Worm (Caenorhabditis elegans) whole organism, late embryonic: ENCODE measurements around the gene F18A11.5.
A peak's percentile ranks its signal among the peaks of the same experiment; 100 is the strongest.

Source experiments
- C38D4.7 ChIP-seq: fragments of 200-800 bp; sonication (Bioruptor generic); optimal IDR thresholded peaks from 2 replicates; lab custom pipeline; 2018; ENCODE audit warnings: mild to moderate bottlenecking, missing genetic modification characterization, moderate library complexity, missing compliant biosample characterization
- F13H6.1 ChIP-seq: sonication (generic microtip); optimal IDR thresholded peaks from 2 replicates; lab custom pipeline; 2016; ENCODE audit warnings: missing genetic modification characterization, missing compliant biosample characterization
- T23F11.4 ChIP-seq: fragments of 200-800 bp; sonication (Bioruptor generic); optimal IDR thresholded peaks from 2 replicates; lab custom pipeline; 2018; ENCODE audit warnings: mild to moderate bottlenecking, missing genetic modification characterization, missing compliant biosample characterization
- Y22D7AL.16 ChIP-seq: sonication (generic microtip); optimal IDR thresholded peaks from 2 replicates; lab custom pipeline; 2016; ENCODE audit warnings: missing genetic modification characterization, missing compliant biosample characterization
- ceh-18 ChIP-seq: sonication (generic microtip); optimal IDR thresholded peaks from 2 replicates; lab custom pipeline; 2016; ENCODE audit warnings: missing genetic modification characterization, missing compliant biosample characterization
- ceh-19 ChIP-seq: fragments of 200-800 bp; sonication (Bioruptor generic); optimal IDR thresholded peaks from 2 replicates; lab custom pipeline; 2018; ENCODE audit warnings: mild to moderate bottlenecking, missing genetic modification characterization, missing compliant biosample characterization
- ceh-22 ChIP-seq: sonication (generic microtip); optimal IDR thresholded peaks from 2 replicates; lab custom pipeline; 2017; ENCODE audit warnings: missing biosample characterization, missing genetic modification characterization
- ceh-24 ChIP-seq: sonication (generic microtip); optimal IDR thresholded peaks from 2 replicates; lab custom pipeline; 2016; ENCODE audit warnings: mild to moderate bottlenecking, missing genetic modification characterization, missing compliant biosample characterization
- ceh-31 ChIP-seq: sonication (generic microtip); optimal IDR thresholded peaks from 2 replicates; lab custom pipeline; 2016; ENCODE audit warnings: missing genetic modification characterization, missing compliant biosample characterization
- ceh-45 ChIP-seq: fragments of 200-800 bp; sonication (Bioruptor generic); IDR thresholded peaks from 2 replicates; pipeline ENCODE4 v1.3.6; 2022; ENCODE audit warnings: missing genetic modification reagents, missing genetic modification characterization, missing compliant biosample characterization
- ceh-48 ChIP-seq: sonication (generic microtip); optimal IDR thresholded peaks from 2 replicates; lab custom pipeline; 2016; ENCODE audit warnings: missing genetic modification characterization, inconsistent platforms, missing compliant biosample characterization
- ceh-6 ChIP-seq: fragments of 200-800 bp; sonication (Bioruptor generic); optimal IDR thresholded peaks from 2 replicates; lab custom pipeline; 2018; ENCODE audit warnings: mild to moderate bottlenecking, missing genetic modification characterization, missing compliant biosample characterization
- ceh-9 ChIP-seq: sonication (generic microtip); optimal IDR thresholded peaks from 2 replicates; lab custom pipeline; 2016; ENCODE audit warnings: mild to moderate bottlenecking, missing genetic modification characterization, inconsistent platforms, missing compliant biosample characterization
- elt-2 ChIP-seq: sonication (generic microtip); optimal IDR thresholded peaks from 2 replicates; lab custom pipeline; 2016; ENCODE audit warnings: missing genetic modification reagents, missing genetic modification characterization, missing compliant biosample characterization
- ets-4 ChIP-seq: sonication (generic microtip); optimal IDR thresholded peaks from 2 replicates; lab custom pipeline; 2016; ENCODE audit warnings: missing genetic modification characterization, missing compliant biosample characterization
- eyg-1 ChIP-seq: sonication (generic microtip); optimal IDR thresholded peaks from 2 replicates; lab custom pipeline; 2016; ENCODE audit warnings: missing genotype, missing genetic modification characterization, missing compliant biosample characterization
- fax-1 ChIP-seq: sonication (generic microtip); optimal IDR thresholded peaks from 2 replicates; lab custom pipeline; 2016; ENCODE audit warnings: missing genotype, missing genetic modification characterization, missing compliant biosample characterization
- fkh-10 ChIP-seq: fragments of 150-350 bp; optimal IDR thresholded peaks from 2 replicates; lab custom pipeline; 2014; ENCODE audit warnings: missing biosample characterization, missing genetic modification reagents, missing genetic modification characterization
- hlh-15 ChIP-seq: sonication (generic microtip); optimal IDR thresholded peaks from 2 replicates; lab custom pipeline; 2016; ENCODE audit warnings: missing genetic modification characterization, missing compliant biosample characterization
- hlh-30 ChIP-seq: sonication (generic microtip); optimal IDR thresholded peaks from 2 replicates; lab custom pipeline; 2017; ENCODE audit warnings: antibody characterized with exemption, missing genetic modification characterization, missing compliant biosample characterization; ENCODE audit not compliant: insufficient read depth
- hlh-8 ChIP-seq: sonication (generic microtip); optimal IDR thresholded peaks from 2 replicates; lab custom pipeline; 2016; ENCODE audit warnings: missing genotype, missing genetic modification characterization, missing compliant biosample characterization
- madf-2 ChIP-seq: sonication (generic microtip); optimal IDR thresholded peaks from 2 replicates; lab custom pipeline; 2017; ENCODE audit warnings: missing genetic modification characterization, missing compliant biosample characterization
- nfya-1 ChIP-seq: sonication (generic microtip); optimal IDR thresholded peaks from 2 replicates; lab custom pipeline; 2017; ENCODE audit warnings: missing genetic modification characterization, mild to moderate bottlenecking, missing compliant biosample characterization, antibody characterized with exemption, moderate library complexity
- nhr-11 ChIP-seq: fragments of 150-350 bp; optimal IDR thresholded peaks from 2 replicates; lab custom pipeline; 2014; ENCODE audit warnings: missing biosample characterization, missing genetic modification characterization
- nhr-232 ChIP-seq: sonication (generic microtip); optimal IDR thresholded peaks from 2 replicates; lab custom pipeline; 2016; ENCODE audit warnings: missing genetic modification characterization, missing compliant biosample characterization
- npax-4 ChIP-seq: sonication (generic microtip); optimal IDR thresholded peaks from 2 replicates; lab custom pipeline; 2016; ENCODE audit warnings: missing genetic modification characterization, missing compliant biosample characterization
- odd-2 ChIP-seq: sonication (generic microtip); optimal IDR thresholded peaks from 2 replicates; lab custom pipeline; 2017; ENCODE audit warnings: antibody characterized with exemption, mild to moderate bottlenecking, missing genetic modification characterization, missing compliant biosample characterization
- pax-1 ChIP-seq: fragments of 150-350 bp; optimal IDR thresholded peaks from 2 replicates; lab custom pipeline; 2014; ENCODE audit warnings: missing biosample characterization, missing genetic modification characterization
- pha-4 ChIP-seq: fragments of 150-350 bp; optimal IDR thresholded peaks from 2 replicates; lab custom pipeline; 2018; ENCODE audit warnings: missing biosample characterization, missing genetic modification reagents, missing genetic modification characterization
- pqm-1 ChIP-seq: sonication (generic microtip); optimal IDR thresholded peaks from 2 replicates; lab custom pipeline; 2016; ENCODE audit warnings: missing genetic modification characterization, missing compliant biosample characterization
- pros-1 ChIP-seq: fragments of 150-350 bp; optimal IDR thresholded peaks from 2 replicates; lab custom pipeline; 2014; ENCODE audit warnings: missing biosample characterization, missing genetic modification reagents, missing genetic modification characterization
- ref-2 ChIP-seq: sonication (generic microtip); optimal IDR thresholded peaks from 2 replicates; lab custom pipeline; 2016; ENCODE audit warnings: missing genetic modification characterization, missing compliant biosample characterization
- rnt-1 ChIP-seq: sonication (generic microtip); optimal IDR thresholded peaks from 2 replicates; lab custom pipeline; 2016; ENCODE audit warnings: missing genetic modification characterization, missing compliant biosample characterization
- sdc-2 ChIP-seq: sonication (generic microtip); optimal IDR thresholded peaks from 2 replicates; lab custom pipeline; 2016; ENCODE audit warnings: missing genotype, missing genetic modification characterization, missing compliant biosample characterization
- sox-2 ChIP-seq: fragments of 200-800 bp; sonication (Bioruptor generic); IDR thresholded peaks from 2 replicates; pipeline ENCODE4 v1.3.6; 2022; ENCODE audit warnings: missing genetic modification reagents, missing genetic modification characterization, missing compliant biosample characterization
- tbx-2 ChIP-seq: sonication (generic microtip); optimal IDR thresholded peaks from 2 replicates; lab custom pipeline; 2016; ENCODE audit warnings: missing genetic modification characterization, missing compliant biosample characterization
- unc-42 ChIP-seq: sonication (generic microtip); optimal IDR thresholded peaks from 2 replicates; lab custom pipeline; 2016; ENCODE audit warnings: missing genotype, missing genetic modification characterization, missing compliant biosample characterization
- unc-55 ChIP-seq: sonication (generic microtip); optimal IDR thresholded peaks from 2 replicates; lab custom pipeline; 2017; ENCODE audit warnings: missing biosample characterization, missing genetic modification reagents, missing genetic modification characterization
- zip-5 ChIP-seq: sonication (generic microtip); optimal IDR thresholded peaks from 2 replicates; lab custom pipeline; 2016; ENCODE audit warnings: missing genetic modification characterization, missing compliant biosample characterization

F18A11.5 gene

DNA sequence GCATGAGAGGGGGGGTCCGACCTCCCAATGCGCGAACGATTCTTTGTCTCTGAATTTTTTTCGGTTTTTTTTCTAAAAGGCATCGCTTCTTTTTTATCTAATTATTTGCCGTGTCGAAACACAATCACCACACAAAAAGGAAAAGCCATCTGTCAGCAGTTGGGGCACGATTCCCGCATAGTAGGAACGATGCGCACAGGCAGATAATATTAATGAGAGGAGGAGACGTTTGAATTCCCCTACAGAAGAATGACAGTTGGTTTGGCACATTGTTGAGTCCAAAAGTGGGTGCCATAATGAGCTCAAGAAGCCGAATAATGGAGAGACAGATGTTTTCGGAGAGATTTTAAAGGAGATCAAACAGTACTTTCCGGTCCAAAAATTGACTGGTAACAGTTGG lies 29.4 kb downstream of the F18A11.5 start:
- TF ChIP-seq npax-4 (tag; lab: Kevin White, UChicago), result no peak
- no peak for TF ChIP-seq ceh-31 (tag; lab: Kevin White, UChicago)
- TF ChIP-seq fkh-10 (GFP tag; lab: Kevin White, UChicago), result no peak
- no peak for TF ChIP-seq pqm-1 (tag; lab: Kevin White, UChicago)
- TF ChIP-seq unc-42 (tag; lab: Kevin White, UChicago), result no peak
- TF ChIP-seq ceh-9, result no peak
- TF ChIP-seq sdc-2 (tag; lab: Kevin White, UChicago), result no peak
- TF ChIP-seq ceh-48 (tag; lab: Kevin White, UChicago), result no peak
- no peak for TF ChIP-seq ceh-45 (GFP tag; lab: Robert Waterston, UW)
- no peak for TF ChIP-seq ceh-19
- TF ChIP-seq ceh-22 (tag; lab: Kevin White, UChicago), result no peak
- no peak for TF ChIP-seq unc-55 (GFP tag; lab: Kevin White, UChicago)
- TF ChIP-seq sox-2 (GFP tag; lab: Robert Waterston, UW), result no peak
- no peak for TF ChIP-seq F13H6.1 (tag; lab: Kevin White, UChicago)
- no peak for TF ChIP-seq hlh-30 (tag; lab: Kevin White, UChicago)
- TF ChIP-seq pha-4 (tag; lab: Kevin White, UChicago), result no peak
- TF ChIP-seq ceh-18 (tag; lab: Kevin White, UChicago), result no peak

- TF ChIP-seq elt-2 (tag; lab: Kevin White, UChicago), result peak; percentile 45
- TF ChIP-seq hlh-8 (tag; lab: Kevin White, UChicago), result no peak
Observed at ce11 chrII:12982830-12983229, 31.3 kb downstream of the F18A11.5 start.

- TF ChIP-seq rnt-1, result no peak
- TF ChIP-seq ceh-22 (tag; lab: Kevin White, UChicago), result no peak
- TF ChIP-seq fkh-10 (GFP tag; lab: Kevin White, UChicago), result no peak
- TF ChIP-seq Y22D7AL.16 (tag; lab: Kevin White, UChicago), result no peak
- TF ChIP-seq sdc-2 (tag; lab: Kevin White, UChicago), result no peak
- TF ChIP-seq unc-55 (GFP tag; lab: Kevin White, UChicago), result no peak
- TF ChIP-seq pros-1, result no peak
- TF ChIP-seq ets-4 (tag; lab: Kevin White, UChicago), result no peak
- no peak for TF ChIP-seq nhr-232 (tag; lab: Kevin White, UChicago)
- no peak for TF ChIP-seq ceh-6 (GFP tag; lab: Kevin White, UChicago)
- no peak for TF ChIP-seq pax-1 (tag; lab: Kevin White, UChicago)
- TF ChIP-seq madf-2 (tag; lab: Kevin White, UChicago), result no peak
- no peak for TF ChIP-seq hlh-15 (tag; lab: Kevin White, UChicago)
- TF ChIP-seq fax-1 (tag; lab: Kevin White, UChicago), result no peak
- no peak for TF ChIP-seq zip-5 (tag; lab: Kevin White, UChicago)
- no peak for TF ChIP-seq hlh-8 (tag; lab: Kevin White, UChicago)
- no peak for TF ChIP-seq ceh-31 (tag; lab: Kevin White, UChicago)
- TF ChIP-seq nfya-1 (tag; lab: Kevin White, UChicago), result no peak
Observed at ce11 chrII:12981980-12982575, 32.0 kb downstream of the F18A11.5 start.

DNA sequence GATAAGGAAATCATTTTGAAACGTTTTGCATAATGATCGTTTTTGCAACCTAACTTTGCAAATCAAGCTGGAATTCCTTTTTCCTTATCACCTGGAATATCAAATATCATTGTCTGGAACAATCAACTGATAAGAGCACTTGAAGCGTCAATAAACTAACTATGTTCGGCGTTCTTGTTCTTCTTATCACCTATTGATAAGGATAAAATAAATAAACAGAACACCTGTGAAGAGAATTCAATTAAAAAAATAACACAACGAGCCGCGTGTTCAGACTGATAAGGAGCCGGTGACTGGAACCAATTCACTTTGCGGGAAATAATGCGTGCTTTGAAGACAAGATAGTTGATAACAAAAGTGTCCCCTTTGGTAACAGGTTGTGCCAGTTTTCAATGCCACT lies 33.9 kb downstream of the F18A11.5 start, which contains the start of gene cyd-1:
TSS of gene cyd-1 (plus strand) at position 380 of the 400 bp plus-strand sequence.
- TF ChIP-seq ceh-48 (tag; lab: Kevin White, UChicago), result no peak
- peak; percentile 99 for TF ChIP-seq elt-2 (tag; lab: Kevin White, UChicago)
- TF ChIP-seq, all 69 proteins: peak for 1

ce11 chrII:12978658-12979057 lies 35.4 kb downstream of the F18A11.5 start:
- TF ChIP-seq zip-5 (tag; lab: Kevin White, UChicago) (no peak), odd-2 (tag; lab: Kevin White, UChicago) (no peak), tbx-2 (tag; lab: Kevin White, UChicago) (no peak), nhr-11 (tag; lab: Kevin White, UChicago) (no peak), ceh-19 (no peak), ceh-24 (no peak), T23F11.4 (GFP tag; lab: Kevin White, UChicago) (no peak), eyg-1 (tag; lab: Kevin White, UChicago) (no peak), ref-2 (no peak), ceh-18 (tag; lab: Kevin White, UChicago) (no peak), C38D4.7 (GFP tag; lab: Kevin White, UChicago) (no peak), F13H6.1 (tag; lab: Kevin White, UChicago) (no peak), pqm-1 (tag; lab: Kevin White, UChicago) (no peak), ceh-22 (tag; lab: Kevin White, UChicago) (no peak), ceh-48 (tag; lab: Kevin White, UChicago) (no peak)
